Fruit fly (Drosophila melanogaster) whole organism, embryonic: ENCODE measurements around the gene CG3078.

ENCODE experiments used
- Ada2b ChIP-seq: fragments of 200-800 bp; sonication (Bioruptor generic); IDR thresholded peaks from 2 replicates; pipeline ENCODE4 v1.3.6; 2022; ENCODE audit warnings: missing biosample characterization, missing genetic modification characterization
- Atf6 ChIP-seq: fragments of 200-800 bp; sonication (Bioruptor generic); IDR thresholded peaks from 2 replicates; pipeline ENCODE4 v1.3.6; 2022; ENCODE audit warnings: missing biosample characterization, missing genetic modification characterization
- B-H2 ChIP-seq: fragments of 200-800 bp; sonication (Bioruptor generic); optimal IDR thresholded peaks from 2 replicates; lab custom pipeline; 2018; ENCODE audit warnings: missing biosample characterization, mild to moderate bottlenecking, missing genetic modification characterization
- BtbVII ChIP-seq: fragments of 200-800 bp; sonication (Bioruptor generic); optimal IDR thresholded peaks from 3 replicates; lab custom pipeline; 2017; ENCODE audit warnings: missing biosample characterization, mild to moderate bottlenecking, missing genetic modification characterization
- CG10147 ChIP-seq: fragments of 200-800 bp; sonication (Bioruptor generic); optimal IDR thresholded peaks from 2 replicates; lab custom pipeline; 2019; ENCODE audit warnings: missing biosample characterization, mild to moderate bottlenecking, missing genetic modification characterization, moderate library complexity
- CG10543 ChIP-seq: fragments of 200-800 bp; sonication (Bioruptor generic); optimal IDR thresholded peaks from 3 replicates; lab custom pipeline; 2017; ENCODE audit warnings: missing biosample characterization, mild to moderate bottlenecking, missing genetic modification characterization, moderate library complexity
- CG11398 ChIP-seq: fragments of 200-800 bp; sonication (Bioruptor generic); optimal IDR thresholded peaks from 2 replicates; lab custom pipeline; 2016; ENCODE audit warnings: missing biosample characterization, missing genetic modification characterization
- CG13287 ChIP-seq: fragments of 200-800 bp; sonication (Bioruptor generic); IDR thresholded peaks from 2 replicates; pipeline ENCODE4 v1.3.6; 2022; ENCODE audit warnings: missing biosample characterization, missing genetic modification characterization; ENCODE audit not compliant: partially characterized antibody
- CG15073 ChIP-seq: fragments of 200-800 bp; sonication (Bioruptor generic); optimal IDR thresholded peaks from 2 replicates; lab custom pipeline; 2016; ENCODE audit warnings: missing biosample characterization, missing genetic modification characterization
- CG16779 ChIP-seq: fragments of 200-800 bp; sonication (Bioruptor generic); IDR thresholded peaks from 2 replicates; pipeline ENCODE4 v1.3.6; 2022; ENCODE audit warnings: missing biosample characterization, missing genetic modification characterization
- CG2889 ChIP-seq: fragments of 200-800 bp; sonication (Bioruptor generic); IDR thresholded peaks from 3 replicates; pipeline ENCODE4 v1.3.6; 2022; ENCODE audit warnings: missing biosample characterization, missing genetic modification characterization
- CG30403 ChIP-seq: fragments of 200-800 bp; sonication (Bioruptor generic); optimal IDR thresholded peaks from 3 replicates; lab custom pipeline; 2016; ENCODE audit warnings: missing biosample characterization, missing genetic modification characterization
- CG31441 ChIP-seq: fragments of 200-800 bp; sonication (Bioruptor generic); IDR thresholded peaks from 2 replicates; pipeline ENCODE4 v1.3.6; 2022; ENCODE audit warnings: missing biosample characterization, missing genetic modification characterization
- CG3838 ChIP-seq: fragments of 200-800 bp; sonication (Bioruptor generic); optimal IDR thresholded peaks from 3 replicates; lab custom pipeline; 2016; ENCODE audit warnings: missing biosample characterization, missing genetic modification characterization
- CG6254 ChIP-seq: fragments of 200-800 bp; sonication (Bioruptor generic); optimal IDR thresholded peaks from 3 replicates; lab custom pipeline; 2017; ENCODE audit warnings: mild to moderate bottlenecking, missing biosample characterization, missing genetic modification reagents, missing genetic modification characterization
- CG6854 ChIP-seq: fragments of 200-800 bp; sonication (Bioruptor generic); optimal IDR thresholded peaks from 3 replicates; lab custom pipeline; 2017; ENCODE audit warnings: missing biosample characterization, mild to moderate bottlenecking, missing genetic modification characterization
- CG8290 ChIP-seq, 3 experiments: fragments of 200-800 bp; sonication (Bioruptor generic); optimal IDR thresholded peaks; 2 replicates each; lab custom pipeline; 2016 to 2019; ENCODE audit warnings: missing biosample characterization in 3 of 3, missing genetic modification characterization in 3 of 3, mild to moderate bottlenecking in 2 of 3, moderate library complexity in 1 of 3
- CG8359 ChIP-seq: fragments of 200-800 bp; sonication (Bioruptor generic); optimal IDR thresholded peaks from 2 replicates; lab custom pipeline; 2017; ENCODE audit warnings: missing biosample characterization, mild to moderate bottlenecking, missing genetic modification characterization, borderline replicate concordance
- CG9727 ChIP-seq: fragments of 200-800 bp; sonication (Bioruptor generic); optimal IDR thresholded peaks from 3 replicates; lab custom pipeline; 2017; ENCODE audit warnings: missing biosample characterization, mild to moderate bottlenecking, missing genetic modification characterization
- D19A ChIP-seq: fragments of 200-800 bp; optimal IDR thresholded peaks from 3 replicates; lab custom pipeline; 2019; ENCODE audit warnings: missing biosample characterization, mild to moderate bottlenecking, missing genetic modification characterization, moderate library complexity
- Drgx ChIP-seq: fragments of 200-800 bp; sonication (Bioruptor generic); IDR thresholded peaks from 2 replicates; pipeline ENCODE4 v1.3.6; 2022; ENCODE audit warnings: missing biosample characterization, missing genetic modification characterization
- Elba2 ChIP-seq: fragments of 200-800 bp; sonication (Bioruptor generic); optimal IDR thresholded peaks from 3 replicates; lab custom pipeline; 2016; ENCODE audit warnings: missing biosample characterization, missing genetic modification characterization
- Fer2 ChIP-seq: fragments of 200-800 bp; sonication (Bioruptor generic); optimal IDR thresholded peaks from 2 replicates; lab custom pipeline; 2018; ENCODE audit warnings: missing biosample characterization, mild to moderate bottlenecking, missing genetic modification characterization, moderate library complexity
- Hand ChIP-seq: fragments of 200-800 bp; sonication (Bioruptor generic); optimal IDR thresholded peaks from 2 replicates; lab custom pipeline; 2017; ENCODE audit warnings: mild to moderate bottlenecking, missing biosample characterization, missing genetic modification reagents, missing genetic modification characterization
- Kr ChIP-seq: fragments of 200-800 bp; sonication (Bioruptor generic); optimal IDR thresholded peaks from 2 replicates; lab custom pipeline; 2017; ENCODE audit warnings: missing biosample characterization, mild to moderate bottlenecking, missing genetic modification characterization
- Med ChIP-seq: fragments of 200-800 bp; sonication (Bioruptor generic); peaks from one replicate; lab custom pipeline; 2016; ENCODE audit warnings: missing biosample characterization, missing genetic modification characterization, mild to moderate bottlenecking, inconsistent platforms, moderate library complexity
- NK7.1 ChIP-seq: fragments of 200-800 bp; sonication (Bioruptor generic); optimal IDR thresholded peaks from 3 replicates; lab custom pipeline; 2016; ENCODE audit warnings: missing biosample characterization, missing genetic modification characterization
- Sry-β ChIP-seq: fragments of 200-800 bp; sonication (Bioruptor generic); optimal IDR thresholded peaks from 2 replicates; lab custom pipeline; 2018; ENCODE audit warnings: missing biosample characterization, mild to moderate bottlenecking, missing genetic modification characterization, moderate library complexity
- Tbp ChIP-seq: fragments of >200 bp; optimal IDR thresholded peaks from 2 replicates; lab custom pipeline; 2018; ENCODE audit warnings: missing biosample characterization, missing genetic modification characterization
- bab2 ChIP-seq: fragments of 200-800 bp; sonication (Bioruptor generic); optimal IDR thresholded peaks from 2 replicates; lab custom pipeline; 2016; ENCODE audit warnings: missing biosample characterization, missing genetic modification characterization
- caup ChIP-seq: fragments of 200-800 bp; sonication (Bioruptor generic); optimal IDR thresholded peaks from 3 replicates; lab custom pipeline; 2017; ENCODE audit warnings: missing biosample characterization, mild to moderate bottlenecking, missing genetic modification characterization, moderate library complexity; ENCODE audit not compliant: severe bottlenecking
- dpn ChIP-seq, 2 experiments: fragments of 200-800 bp; sonication (Bioruptor generic); optimal IDR thresholded peaks; 3 replicates each; lab custom pipeline; 2016; ENCODE audit warnings: missing biosample characterization in 2 of 2, missing genetic modification characterization in 2 of 2
- dysf ChIP-seq: fragments of 200-800 bp; sonication (Bioruptor generic); IDR thresholded peaks from 3 replicates; pipeline ENCODE4 v1.3.6; 2022; ENCODE audit warnings: missing biosample characterization, missing genetic modification characterization
- gro ChIP-seq: fragments of 200-800 bp; sonication (Bioruptor generic); optimal IDR thresholded peaks from 2 replicates; lab custom pipeline; 2016; ENCODE audit warnings: missing biosample characterization, missing genetic modification characterization
- h ChIP-seq: fragments of >200 bp; optimal IDR thresholded peaks from 2 replicates; lab custom pipeline; 2017
- ham ChIP-seq: fragments of 200-800 bp; sonication (Bioruptor generic); IDR thresholded peaks from 2 replicates; pipeline ENCODE4 v1.3.6; 2022; ENCODE audit warnings: missing biosample characterization, missing genetic modification characterization
- insv ChIP-seq, 2 experiments: fragments of 200-800 bp; sonication (Bioruptor generic); optimal IDR thresholded peaks; 3 replicates each; lab custom pipeline; 2016 to 2018; ENCODE audit warnings: missing biosample characterization in 2 of 2, missing genetic modification characterization in 2 of 2
- kni ChIP-seq: fragments of 200-800 bp; sonication (Bioruptor generic); optimal IDR thresholded peaks from 3 replicates; lab custom pipeline; 2017; ENCODE audit warnings: mild to moderate bottlenecking, missing biosample characterization, missing genetic modification reagents, missing genetic modification characterization
- lola ChIP-seq, 3 experiments: fragments of >200 bp in 2 of 3; fragments of 200-800 bp in 1 of 3; sonication (Bioruptor generic) in 1 of 3; optimal IDR thresholded peaks; 2 replicates each; lab custom pipeline; 2017 to 2019; ENCODE audit warnings: missing biosample characterization in 3 of 3, missing genetic modification characterization in 3 of 3, mild to moderate bottlenecking in 1 of 3, moderate library complexity in 1 of 3
- luna ChIP-seq: fragments of 200-800 bp; sonication (Bioruptor generic); optimal IDR thresholded peaks from 2 replicates; lab custom pipeline; 2016; ENCODE audit warnings: missing biosample characterization, missing genetic modification characterization
- maf-S ChIP-seq: fragments of 200-800 bp; sonication (Bioruptor generic); optimal IDR thresholded peaks from 2 replicates; lab custom pipeline; 2016; ENCODE audit warnings: missing biosample characterization, missing genetic modification characterization
- mam ChIP-seq: fragments of 200-800 bp; sonication (Bioruptor generic); optimal IDR thresholded peaks from 3 replicates; lab custom pipeline; 2016; ENCODE audit warnings: missing biosample characterization, missing genetic modification characterization
- nom ChIP-seq: fragments of 200-800 bp; sonication (Bioruptor generic); optimal IDR thresholded peaks from 2 replicates; lab custom pipeline; 2017; ENCODE audit warnings: missing biosample characterization, missing genetic modification characterization, mild to moderate bottlenecking, moderate library complexity, missing genetic modification reagents
- p53 ChIP-seq: fragments of 200-800 bp; sonication (Bioruptor generic); optimal IDR thresholded peaks from 2 replicates; lab custom pipeline; 2016; ENCODE audit warnings: missing biosample characterization, missing genetic modification characterization
- pzg ChIP-seq: fragments of 200-800 bp; sonication (Bioruptor generic); optimal IDR thresholded peaks from 3 replicates; lab custom pipeline; 2018; ENCODE audit warnings: missing biosample characterization, mild to moderate bottlenecking, missing genetic modification characterization, moderate library complexity
- row ChIP-seq: fragments of 200-800 bp; sonication (Bioruptor generic); IDR thresholded peaks from 3 replicates; pipeline ENCODE4 v1.3.6; 2022; ENCODE audit warnings: missing biosample characterization, missing genetic modification characterization
- tin ChIP-seq: fragments of 200-800 bp; sonication (Bioruptor generic); optimal IDR thresholded peaks from 3 replicates; lab custom pipeline; 2016; ENCODE audit warnings: missing biosample characterization, missing genetic modification characterization
- unc-4 ChIP-seq: fragments of 200-800 bp; sonication (Bioruptor generic); IDR thresholded peaks from 2 replicates; pipeline ENCODE4 v1.3.6; 2022; ENCODE audit warnings: missing biosample characterization, missing genetic modification characterization; ENCODE audit not compliant: partially characterized antibody
- vvl ChIP-seq: fragments of 200-800 bp; sonication (Bioruptor generic); IDR thresholded peaks from 2 replicates; pipeline ENCODE4 v1.3.6; 2022; ENCODE audit warnings: missing biosample characterization, missing genetic modification characterization

The CG3078 gene

DNA sequence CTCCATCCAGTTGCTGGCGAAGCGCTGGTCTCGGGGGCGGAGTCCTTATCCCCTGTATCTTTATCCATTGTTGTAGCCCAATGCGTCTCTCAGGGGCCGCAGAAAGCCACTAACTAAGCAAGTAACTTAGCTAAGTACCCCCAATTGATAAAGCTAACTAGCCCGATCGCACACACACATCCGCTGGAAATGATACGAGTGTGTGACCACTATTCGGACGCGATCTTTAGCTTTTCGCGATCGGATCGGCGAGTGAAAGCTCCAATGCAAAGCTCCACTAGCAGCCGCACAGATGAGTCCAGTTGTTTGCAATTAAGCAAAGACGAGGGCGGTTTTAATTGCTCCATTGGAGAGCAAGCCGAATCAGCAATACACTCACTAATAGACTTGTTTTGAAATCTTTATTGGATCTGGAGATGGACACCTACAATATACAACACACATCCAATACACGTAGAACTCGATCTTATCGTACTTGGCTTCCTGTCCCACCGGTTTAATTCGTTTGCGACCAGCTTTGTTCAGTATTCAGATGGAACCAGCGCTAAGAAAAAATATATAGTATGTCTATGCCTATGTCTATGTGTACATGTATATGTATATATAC lies 5.5 kb downstream of the CG3078 start, which contains the start of gene CG3091 (continued):
- TF ChIP-seq CG6254 (GFP tag; lab: Kevin White, UChicago) (no peak), CG3838 (GFP tag; lab: Kevin White, UChicago) (no peak), unc-4 (GFP tag; lab: Robert Waterston, UW) (no peak), Fer2 (no peak), CG8359 (no peak), Ada2b (0 out of 2 replicates have a peak, but pooled peaks have one; percentile 15), h (lab: Kevin White, UChicago) (no peak), CG8290 (GFP tag; optimal IDR thresholded peaks at IDR 0.05; lab: Kevin White, UChicago) (no peak), CG8290 (tag; optimal IDR thresholded peaks at IDR 0.05; lab: Kevin White, UChicago) (peak in 1 of 2 experiments; percentile 27), CG31441 (GFP tag; lab: Robert Waterston, UW) (no peak), ham (no peak), CG6854 (GFP tag; lab: Kevin White, UChicago) (peak; percentile 10), dysf (peak; percentile 63; the same call in 2 of the 3 replicates), Elba2 (GFP tag; lab: Kevin White, UChicago) (no peak), CG10147 (GFP tag; lab: Kevin White, UChicago) (no peak), insv (GFP tag; optimal IDR thresholded peaks at IDR 0.05; lab: Kevin White, UChicago) (no peak), D19A (tag; lab: Kevin White, UChicago) (peak; percentile 80), gro (GFP tag; lab: Kevin White, UChicago) (peak; percentile 19), CG16779 (GFP tag; lab: Robert Waterston, UW) (no peak), CG13287 (GFP tag; lab: Robert Waterston, UW) (no peak; the same call in 1 of the 2 replicates), BtbVII (GFP tag; lab: Kevin White, UChicago) (no peak), nom (GFP tag; lab: Kevin White, UChicago) (no peak), CG15073 (GFP tag; lab: Kevin White, UChicago) (no peak), Drgx (GFP tag; lab: Robert Waterston, UW) (peak; percentile 40; the same call in 1 of the 2 replicates), dpn (GFP tag; optimal IDR thresholded peaks at IDR 0.05; lab: Kevin White, UChicago) (peak in 1 of 2 experiments; percentile 23), Kr (GFP tag; lab: Kevin White, UChicago) (no peak), row (GFP tag; lab: Robert Waterston, UW) (peak; percentile 16; the same call in 1 of the 3 replicates), Tbp (GFP tag; lab: Kevin White, UChicago) (no peak), luna (no peak), p53 (GFP tag; lab: Kevin White, UChicago) (no peak), kni (GFP tag; lab: Kevin White, UChicago) (no peak), mam (GFP tag; lab: Kevin White, UChicago) (peak; percentile 27), lola (GFP tag; optimal IDR thresholded peaks at IDR 0.05; lab: Kevin White, UChicago) (no peak), NK7.1 (GFP tag; lab: Kevin White, UChicago) (no peak), Atf6 (GFP tag; lab: Robert Waterston, UW) (0 out of 2 replicates have a peak, but pooled peaks have one; percentile 37), pzg (GFP tag; lab: Kevin White, UChicago) (no peak), CG30403 (GFP tag; lab: Kevin White, UChicago) (no peak), tin (GFP tag; lab: Kevin White, UChicago) (no peak), caup (GFP tag; lab: Kevin White, UChicago) (peak; percentile 20), maf-S (GFP tag; lab: Kevin White, UChicago) (no peak), CG10543 (GFP tag; lab: Kevin White, UChicago) (no peak), vvl (GFP tag; lab: Robert Waterston, UW) (peak; percentile 36; the same call in 1 of the 2 replicates), CG2889 (no peak), B-H2 (GFP tag; lab: Kevin White, UChicago) (no peak), bab2 (no peak), Med (GFP tag; lab: Kevin White, UChicago) (peak; percentile 75), Hand (GFP tag; lab: Kevin White, UChicago) (no peak), Sry-β (GFP tag; lab: Kevin White, UChicago) (no peak), CG9727 (GFP tag; lab: Kevin White, UChicago) (peak; percentile 6), CG11398 (GFP tag; lab: Kevin White, UChicago) (no peak)
